Worm (Caenorhabditis elegans) whole organism, early embryonic: ENCODE measurements around the gene fipr-10.

Experiments used
- flt-1 ChIP-seq: fragments of 200-800 bp; sonication (Bioruptor generic); IDR thresholded peaks from 2 replicates; pipeline ENCODE4 v1.3.6; 2022; ENCODE audit warnings: missing genetic modification characterization, missing compliant biosample characterization
- hnd-1 ChIP-seq: sonication (generic microtip); optimal IDR thresholded peaks from 2 replicates; lab custom pipeline; 2016; ENCODE audit warnings: missing genetic modification characterization, missing compliant biosample characterization

ce11 chrV:9926240-9926639 lies 12.3 kb downstream of the fipr-10 start, which contains the start of gene C50H2.13:
- no peak for TF ChIP-seq flt-1 (GFP tag; lab: Robert Waterston, UW)
- TF ChIP-seq hnd-1: no peak
